Worm (Caenorhabditis elegans) whole organism, L1 larva: ENCODE data around the gene Y57G11B.6.
A peak's percentile ranks its signal among the peaks of the same experiment; 100 is the strongest.

Experiments used
- C34B4.2 ChIP-seq: sonication (generic microtip); optimal IDR thresholded peaks from 2 replicates; lab custom pipeline; 2017; ENCODE audit warnings: mild to moderate bottlenecking, missing genetic modification characterization, missing compliant biosample characterization
- Y116A8C.19 ChIP-seq: sonication (generic microtip); optimal IDR thresholded peaks from 2 replicates; lab custom pipeline; 2016; ENCODE audit warnings: missing compliant biosample characterization, missing genetic modification characterization, borderline replicate concordance
- alr-1 ChIP-seq: fragments of 200-800 bp; sonication (Bioruptor generic); optimal IDR thresholded peaks from 2 replicates; lab custom pipeline; 2018; ENCODE audit warnings: borderline replicate concordance, mild to moderate bottlenecking, missing genetic modification characterization, missing compliant biosample characterization
- aly-2 ChIP-seq: fragments of 150-350 bp; optimal IDR thresholded peaks from 2 replicates; lab custom pipeline; 2014; ENCODE audit warnings: missing biosample characterization, missing genetic modification characterization
- blmp-1 ChIP-seq: fragments of 150-350 bp; optimal IDR thresholded peaks from 2 replicates; lab custom pipeline; 2014; ENCODE audit warnings: missing biosample characterization, missing genetic modification characterization
- ceh-8 ChIP-seq: fragments of 200-800 bp; sonication (Bioruptor generic); optimal IDR thresholded peaks from 2 replicates; lab custom pipeline; 2018; ENCODE audit warnings: mild to moderate bottlenecking, missing genetic modification characterization, moderate library complexity, missing compliant biosample characterization
- ceh-82 ChIP-seq, 3 experiments: fragments of 150-350 bp in 1 of 3; sonication (generic microtip) in 2 of 3; optimal IDR thresholded peaks; 2 replicates each; lab custom pipeline; 2014 to 2017; ENCODE audit warnings: missing biosample characterization in 3 of 3, missing genetic modification characterization in 3 of 3
- ces-1 ChIP-seq: fragments of 150-350 bp; optimal IDR thresholded peaks from 2 replicates; lab custom pipeline; 2014; ENCODE audit warnings: missing biosample characterization, missing genetic modification reagents, missing genetic modification characterization
- dpl-1 ChIP-seq, 3 experiments: fragments of 150-350 bp in 2 of 3; sonication (generic microtip) in 1 of 3; optimal IDR thresholded peaks; 2 replicates each; lab custom pipeline; 2014 to 2017; ENCODE audit warnings: missing biosample characterization in 3 of 3, missing genetic modification characterization in 3 of 3, missing genetic modification reagents in 3 of 3
- dsc-1 ChIP-seq: sonication (generic microtip); optimal IDR thresholded peaks from 2 replicates; lab custom pipeline; 2016; ENCODE audit warnings: mild to moderate bottlenecking, missing genetic modification characterization, missing compliant biosample characterization
- efl-1 ChIP-seq, 4 experiments: fragments of 150-350 bp; optimal IDR thresholded peaks in 3 of 4; peaks in 1 of 4; 1 replicate in 1 of 4; 2 replicates in 3 of 4; lab custom pipeline; 2014; ENCODE audit warnings: missing biosample characterization in 2 of 4, missing genetic modification characterization in 2 of 4, missing genetic modification reagents in 2 of 4
- efl-3 ChIP-seq: fragments of 200-800 bp; sonication (Bioruptor generic); optimal IDR thresholded peaks from 2 replicates; lab custom pipeline; 2018; ENCODE audit warnings: mild to moderate bottlenecking, missing genetic modification characterization, missing compliant biosample characterization
- egl-13 ChIP-seq: sonication (generic microtip); optimal IDR thresholded peaks from 2 replicates; lab custom pipeline; 2016; ENCODE audit warnings: missing genotype, missing genetic modification reagents, missing genetic modification characterization, missing compliant biosample characterization
- ets-5 ChIP-seq: fragments of 200-800 bp; sonication (Bioruptor generic); IDR thresholded peaks from 2 replicates; pipeline ENCODE4 v1.3.6; 2022; ENCODE audit warnings: missing genetic modification characterization, missing compliant biosample characterization
- hlh-17 ChIP-seq: fragments of 200-800 bp; sonication (Bioruptor generic); optimal IDR thresholded peaks from 2 replicates; lab custom pipeline; 2018; ENCODE audit warnings: missing genetic modification characterization, mild to moderate bottlenecking, missing compliant biosample characterization, moderate library complexity, borderline replicate concordance
- hpl-2 ChIP-seq: fragments of 150-350 bp; optimal IDR thresholded peaks from 2 replicates; lab custom pipeline; 2014; ENCODE audit warnings: missing biosample characterization, missing genetic modification reagents, missing genetic modification characterization
- lin-14 ChIP-seq: fragments of 200-800 bp; sonication (Bioruptor generic); optimal IDR thresholded peaks from 2 replicates; lab custom pipeline; 2018; ENCODE audit warnings: mild to moderate bottlenecking, missing genetic modification characterization, moderate library complexity, missing compliant biosample characterization
- lin-35 ChIP-seq, 2 experiments: fragments of 150-350 bp; optimal IDR thresholded peaks; 2 replicates each; lab custom pipeline; 2014; ENCODE audit warnings: missing biosample characterization in 2 of 2, missing genetic modification characterization in 2 of 2, missing genetic modification reagents in 2 of 2
- lin-39 ChIP-seq: fragments of 150-350 bp; optimal IDR thresholded peaks from 2 replicates; lab custom pipeline; 2014; ENCODE audit warnings: missing biosample characterization, missing genetic modification reagents, missing genetic modification characterization
- lir-3 ChIP-seq: sonication (generic microtip); optimal IDR thresholded peaks from 2 replicates; lab custom pipeline; 2016; ENCODE audit warnings: mild to moderate bottlenecking, missing genetic modification characterization, moderate library complexity, missing compliant biosample characterization; ENCODE audit not compliant: poor library complexity
- lsy-2 ChIP-seq, 2 experiments: fragments of 150-350 bp; optimal IDR thresholded peaks; 2 replicates each; lab custom pipeline; 2014; ENCODE audit warnings: missing biosample characterization in 2 of 2, missing genetic modification characterization in 2 of 2
- mdl-1 ChIP-seq, 2 experiments: fragments of 150-350 bp; optimal IDR thresholded peaks; 2 replicates each; lab custom pipeline; 2014 to 2017; ENCODE audit warnings: missing biosample characterization in 2 of 2, missing genetic modification characterization in 2 of 2, inconsistent platforms in 1 of 2
- nhr-11 ChIP-seq: fragments of 150-350 bp; optimal IDR thresholded peaks from 2 replicates; lab custom pipeline; 2014; ENCODE audit warnings: missing biosample characterization, missing genetic modification characterization
- nhr-20 ChIP-seq: sonication (generic microtip); optimal IDR thresholded peaks from 2 replicates; lab custom pipeline; 2016; ENCODE audit warnings: mild to moderate bottlenecking, missing genetic modification characterization, missing compliant biosample characterization
- nhr-237 ChIP-seq: fragments of 150-350 bp; optimal IDR thresholded peaks from 2 replicates; lab custom pipeline; 2014; ENCODE audit warnings: missing biosample characterization, missing genetic modification characterization
- nhr-28 ChIP-seq: fragments of 150-350 bp; optimal IDR thresholded peaks from 2 replicates; lab custom pipeline; 2014; ENCODE audit warnings: missing biosample characterization, missing genetic modification characterization
- nhr-71 ChIP-seq: sonication (generic microtip); optimal IDR thresholded peaks from 2 replicates; lab custom pipeline; 2016; ENCODE audit warnings: mild to moderate bottlenecking, missing genetic modification characterization, moderate library complexity, missing compliant biosample characterization
- nhr-84 ChIP-seq: sonication (generic microtip); optimal IDR thresholded peaks from 2 replicates; lab custom pipeline; 2017; ENCODE audit warnings: missing biosample characterization, missing genetic modification characterization
- pag-3 ChIP-seq: sonication (generic microtip); optimal IDR thresholded peaks from 2 replicates; lab custom pipeline; 2017; ENCODE audit warnings: missing genetic modification characterization, mild to moderate bottlenecking, missing compliant biosample characterization, antibody characterized with exemption, borderline replicate concordance; ENCODE audit not compliant: insufficient read depth
- pqm-1 ChIP-seq: sonication (generic microtip); optimal IDR thresholded peaks from 3 replicates; lab custom pipeline; 2017; ENCODE audit warnings: missing biosample characterization, missing genetic modification characterization
- rnt-1 ChIP-seq: sonication (generic microtip); optimal IDR thresholded peaks from 2 replicates; lab custom pipeline; 2016; ENCODE audit warnings: mild to moderate bottlenecking, missing genetic modification characterization, moderate library complexity, missing compliant biosample characterization
- skn-1 ChIP-seq: fragments of 150-350 bp; optimal IDR thresholded peaks from 2 replicates; lab custom pipeline; 2014; ENCODE audit warnings: missing biosample characterization, missing genetic modification characterization
- sptf-1 ChIP-seq: fragments of 150-350 bp; optimal IDR thresholded peaks from 2 replicates; lab custom pipeline; 2014; ENCODE audit warnings: missing biosample characterization, missing genetic modification characterization
- sup-37 ChIP-seq: fragments of 200-800 bp; sonication (Bioruptor generic); optimal IDR thresholded peaks from 2 replicates; lab custom pipeline; 2018; ENCODE audit warnings: mild to moderate bottlenecking, missing genetic modification characterization, missing compliant biosample characterization
- tlp-1 ChIP-seq: fragments of 150-350 bp; optimal IDR thresholded peaks from 2 replicates; lab custom pipeline; 2014; ENCODE audit warnings: missing biosample characterization, missing genetic modification characterization
- unc-30 ChIP-seq: sonication (generic microtip); optimal IDR thresholded peaks from 2 replicates; lab custom pipeline; 2017; ENCODE audit warnings: missing biosample characterization, missing genetic modification characterization
- unc-62 ChIP-seq: fragments of 150-350 bp; optimal IDR thresholded peaks from 2 replicates; lab custom pipeline; 2014; ENCODE audit warnings: missing biosample characterization, missing genetic modification reagents, missing genetic modification characterization
- unc-86 ChIP-seq: sonication (generic microtip); optimal IDR thresholded peaks from 2 replicates; lab custom pipeline; 2016; ENCODE audit warnings: missing genetic modification characterization, missing compliant biosample characterization
- xbp-1 ChIP-seq: sonication (generic microtip); optimal IDR thresholded peaks from 2 replicates; lab custom pipeline; 2016; ENCODE audit warnings: missing genetic modification characterization, missing compliant biosample characterization
- ztf-11 ChIP-seq, 2 experiments: sonication (generic microtip); optimal IDR thresholded peaks; 2 replicates each; lab custom pipeline; 2016 to 2017; ENCODE audit warnings: missing genetic modification characterization in 2 of 2, missing biosample characterization in 1 of 2, missing compliant biosample characterization in 1 of 2
- ztf-4 ChIP-seq: fragments of 150-350 bp; optimal IDR thresholded peaks from 2 replicates; lab custom pipeline; 2014; ENCODE audit warnings: missing biosample characterization, missing genetic modification characterization

Gene Y57G11B.6

DNA sequence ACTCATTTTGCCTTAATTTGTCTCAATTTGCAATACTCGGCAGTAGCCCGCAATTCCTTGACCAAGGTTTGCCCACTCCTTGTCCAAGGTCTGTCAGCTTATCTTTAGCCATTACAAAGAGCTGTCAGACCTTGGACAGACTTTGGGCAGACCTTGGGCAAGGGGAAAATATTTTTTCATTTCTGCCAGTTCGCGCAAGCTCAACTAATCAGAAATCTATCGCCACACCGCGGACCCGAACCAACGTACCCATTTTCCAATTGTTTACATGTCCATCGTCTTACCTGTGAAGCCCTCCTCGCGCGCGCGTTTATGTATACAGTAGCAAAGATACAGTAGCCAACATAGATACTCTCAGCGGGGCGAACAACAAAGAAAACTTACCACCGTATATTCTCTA is 39.5 kb downstream of the Y57G11B.6 start:
- TF ChIP-seq nhr-237 (tag; lab: Kevin White, UChicago) (no peak), ets-5 (GFP tag; lab: Robert Waterston, UW) (no peak), nhr-84 (tag; lab: Kevin White, UChicago) (no peak), lir-3 (tag; lab: Kevin White, UChicago) (no peak), nhr-11 (no peak), mdl-1 (tag; optimal IDR thresholded peaks at IDR 0.05; lab: Kevin White, UChicago) (no peak), nhr-20 (no peak), efl-3 (no peak), lin-39 (tag; lab: Kevin White, UChicago) (no peak), alr-1 (tag; lab: Kevin White, UChicago) (no peak), xbp-1 (no peak), sup-37 (GFP tag; lab: Kevin White, UChicago) (no peak), unc-62 (GFP tag; lab: Kevin White, UChicago) (no peak), rnt-1 (no peak), ceh-82 (tag; optimal IDR thresholded peaks at IDR 0.05; lab: Kevin White, UChicago) (no peak), nhr-71 (no peak), C34B4.2 (tag; lab: Kevin White, UChicago) (no peak), Y116A8C.19 (tag; lab: Kevin White, UChicago) (no peak), ces-1 (no peak), ceh-8 (GFP tag; lab: Kevin White, UChicago) (no peak)

DNA sequence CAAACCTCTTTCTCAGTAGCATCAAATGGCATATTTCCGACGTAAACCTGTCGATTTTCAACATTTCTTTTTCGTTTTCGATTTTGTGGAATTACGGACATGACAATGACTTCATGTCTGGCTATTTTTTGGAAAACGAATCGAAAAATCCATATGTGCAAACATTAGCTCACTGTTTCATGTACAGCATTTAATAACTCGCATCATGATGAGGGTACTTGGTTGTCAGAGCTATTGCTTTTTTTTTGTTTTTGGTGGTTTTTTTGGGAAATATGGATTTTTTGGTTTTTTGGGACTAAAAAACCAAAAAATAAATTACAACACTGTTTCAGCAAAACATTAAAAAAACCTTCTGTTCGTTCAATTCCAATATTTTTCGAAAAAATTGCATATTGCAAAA is 42.3 kb downstream of the Y57G11B.6 start, which contains the start of gene Y57G11A.5:
Y57G11A.5 (minus strand) TSS at position 101 of the 400 bp plus-strand sequence.
- no peak for TF ChIP-seq sptf-1 (tag; lab: Kevin White, UChicago)
- no peak for TF ChIP-seq hlh-17
- TF ChIP-seq aly-2 (tag; lab: Kevin White, UChicago) = no peak
- TF ChIP-seq lin-14 (GFP tag; lab: Kevin White, UChicago) = no peak
- no peak for TF ChIP-seq nhr-11
- no peak for TF ChIP-seq dpl-1 (GFP tag; optimal IDR thresholded peaks at IDR 0.05; lab: Kevin White, UChicago)
- TF ChIP-seq nhr-28 = no peak
- no peak for TF ChIP-seq hpl-2 (GFP tag; lab: Kevin White, UChicago)

ce11 chrIV:14506995-14507394 is 47.7 kb downstream of the Y57G11B.6 start:
- TF ChIP-seq ceh-8 (GFP tag; lab: Kevin White, UChicago) = no peak
- peak; percentile 31 for TF ChIP-seq dsc-1
- no peak for TF ChIP-seq C34B4.2 (tag; lab: Kevin White, UChicago)
- no peak for TF ChIP-seq hlh-17
- no peak for TF ChIP-seq nhr-20
- TF ChIP-seq ztf-4 (tag; lab: Kevin White, UChicago) = no peak
- TF ChIP-seq tlp-1 (tag; lab: Kevin White, UChicago) = no peak
- no peak for TF ChIP-seq unc-86
- TF ChIP-seq rnt-1 = peak; percentile 59
- TF ChIP-seq lsy-2 (tag; optimal IDR thresholded peaks at IDR 0.05; lab: Kevin White, UChicago) = peak in 1 of 2 experiments; percentile 8
- no peak for TF ChIP-seq lin-35 (GFP tag; optimal IDR thresholded peaks at IDR 0.05; lab: Kevin White, UChicago)
- no peak for TF ChIP-seq pqm-1
- TF ChIP-seq unc-30 (tag; lab: Kevin White, UChicago) = no peak
- TF ChIP-seq efl-1 (optimal IDR thresholded peaks at IDR 0.05; lab: Kevin White, UChicago) = no peak
- TF ChIP-seq efl-1 (GFP tag; optimal IDR thresholded peaks at IDR 0.05 in 1 of 2; lab: Kevin White, UChicago) = peak in 1 of 2 experiments; percentile 75
- TF ChIP-seq xbp-1 = no peak
- TF ChIP-seq egl-13 = no peak
- TF ChIP-seq blmp-1 = no peak

DNA sequence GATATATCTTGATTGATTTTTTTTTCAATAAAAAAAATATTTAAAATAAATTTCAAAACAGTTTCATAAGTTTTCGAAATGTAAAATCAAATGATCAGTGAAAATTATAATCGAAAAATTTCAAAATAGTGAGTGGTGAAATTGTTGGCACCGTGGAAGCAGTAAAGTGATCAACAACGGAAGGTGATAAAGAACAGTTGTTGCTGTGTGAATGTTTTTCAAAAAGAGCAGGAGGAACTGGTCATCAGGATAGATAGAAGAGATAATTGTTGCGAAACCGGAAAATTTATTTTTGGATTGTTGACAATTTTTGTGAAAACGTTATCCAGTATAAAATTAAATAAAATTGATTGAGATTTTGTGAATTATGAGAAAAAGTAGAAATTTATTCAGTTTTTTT is 48.6 kb downstream of the Y57G11B.6 start:
- TF ChIP-seq ztf-11 (tag; optimal IDR thresholded peaks at IDR 0.05; lab: Kevin White, UChicago) (no peak), efl-3 (no peak), skn-1 (peak; percentile 3), nhr-20 (no peak), nhr-237 (tag; lab: Kevin White, UChicago) (no peak), pag-3 (peak; percentile 26)
